Worm (Caenorhabditis elegans) whole organism, L4/young adult: ENCODE measurements around the gene CD4.11.

ENCODE experiments used
- W03F9.2 ChIP-seq: fragments of 150-350 bp; optimal IDR thresholded peaks from 2 replicates; lab custom pipeline; 2014; ENCODE audit warnings: missing biosample characterization, missing genetic modification characterization
- dao-5 ChIP-seq: sonication (generic microtip); optimal IDR thresholded peaks from 2 replicates; lab custom pipeline; 2016; ENCODE audit warnings: missing genotype, missing genetic modification characterization, moderate library complexity, missing compliant biosample characterization
- him-1 ChIP-seq: sonication (generic microtip); optimal IDR thresholded peaks from 2 replicates; lab custom pipeline; 2016; ENCODE audit warnings: missing genotype, missing genetic modification reagents, missing genetic modification characterization, missing compliant biosample characterization

ce11 chrV:5630792-5631191, 45.9 kb downstream of the CD4.11 start, which contains the start of gene acy-4:
- TF ChIP-seq him-1 (tag; lab: Kevin White, UChicago) (no peak), W03F9.2 (no peak), dao-5 (tag; lab: Kevin White, UChicago) (no peak)
